Worm (Caenorhabditis elegans) whole organism, L4 larva: ENCODE results near the gene mel-11.

ENCODE experiments used
- R02D3.7 ChIP-seq: fragments of 150-350 bp; sonication (generic microtip); optimal IDR thresholded peaks from 3 replicates; lab custom pipeline; 2014; ENCODE audit warnings: missing biosample characterization, missing genetic modification characterization
- Y48G9A.11 ChIP-seq: fragments of 200-800 bp; sonication (Bioruptor generic); IDR thresholded peaks from 2 replicates; pipeline ENCODE4 v1.3.6; 2022; ENCODE audit warnings: missing genetic modification reagents, missing genetic modification characterization, missing compliant biosample characterization
- ZK546.5 ChIP-seq, 2 experiments: sonication (generic microtip); optimal IDR thresholded peaks; 2 replicates each; lab custom pipeline; 2017; ENCODE audit warnings: missing biosample characterization in 2 of 2, missing genetic modification characterization in 2 of 2
- ceh-28 ChIP-seq: fragments of 150-350 bp; optimal IDR thresholded peaks from 2 replicates; lab custom pipeline; 2014; ENCODE audit warnings: missing biosample characterization, missing genetic modification reagents, missing genetic modification characterization
- cey-2 ChIP-seq: sonication (generic microtip); optimal IDR thresholded peaks from 3 replicates; lab custom pipeline; 2017; ENCODE audit warnings: missing genetic modification characterization, mild to moderate bottlenecking, missing compliant biosample characterization, antibody characterized with exemption, borderline replicate concordance; ENCODE audit not compliant: insufficient read depth
- ctbp-1 ChIP-seq: fragments of 200-800 bp; sonication (Bioruptor generic); IDR thresholded peaks from 2 replicates; pipeline ENCODE4 v1.3.6; 2022; ENCODE audit warnings: missing genetic modification reagents, missing genetic modification characterization, missing compliant biosample characterization
- daf-16 ChIP-seq, 3 experiments: sonication (generic microtip); optimal IDR thresholded peaks; 2 replicates each; lab custom pipeline; 2016 to 2017; ENCODE audit warnings: missing genetic modification characterization in 3 of 3, missing genetic modification reagents in 3 of 3, mild to moderate bottlenecking in 2 of 3, missing compliant biosample characterization in 2 of 3, missing biosample characterization in 1 of 3, moderate library complexity in 1 of 3
- daf-19 ChIP-seq: fragments of 200-800 bp; sonication (Bioruptor generic); conservative IDR thresholded peaks from 2 replicates; pipeline ENCODE4 v1.3.6; 2022; ENCODE audit warnings: missing genetic modification characterization, missing compliant biosample characterization
- daf-8 ChIP-seq: fragments of 200-800 bp; sonication (Bioruptor generic); IDR thresholded peaks from 2 replicates; pipeline ENCODE4 v1.3.6; 2022; ENCODE audit warnings: missing genetic modification characterization, missing compliant biosample characterization
- duxl-1 ChIP-seq: sonication (generic microtip); optimal IDR thresholded peaks from 2 replicates; lab custom pipeline; 2016; ENCODE audit warnings: mild to moderate bottlenecking, missing genetic modification characterization, moderate library complexity, missing compliant biosample characterization; ENCODE audit not compliant: poor library complexity
- mes-2 ChIP-seq: sonication (generic microtip); optimal IDR thresholded peaks from 2 replicates; lab custom pipeline; 2016; ENCODE audit warnings: missing genotype, mild to moderate bottlenecking, missing genetic modification characterization, missing compliant biosample characterization; ENCODE audit not compliant: poor library complexity, severe bottlenecking
- nhr-111 ChIP-seq: fragments of 200-800 bp; sonication (Bioruptor generic); optimal IDR thresholded peaks from 2 replicates; lab custom pipeline; 2018; ENCODE audit warnings: mild to moderate bottlenecking, missing genetic modification characterization, missing compliant biosample characterization
- nhr-42 ChIP-seq: fragments of 200-800 bp; sonication (Bioruptor generic); IDR thresholded peaks from 2 replicates; pipeline ENCODE4 v1.3.6; 2022; ENCODE audit warnings: missing genetic modification characterization, missing compliant biosample characterization
- nhr-48 ChIP-seq: sonication (generic microtip); optimal IDR thresholded peaks from 2 replicates; lab custom pipeline; 2016; ENCODE audit warnings: mild to moderate bottlenecking, missing genetic modification characterization, missing compliant biosample characterization
- nhr-77 ChIP-seq: fragments of 150-350 bp; optimal IDR thresholded peaks from 2 replicates; lab custom pipeline; 2014; ENCODE audit warnings: missing biosample characterization, missing genetic modification characterization
- pqm-1 ChIP-seq: sonication (generic microtip); optimal IDR thresholded peaks from 2 replicates; lab custom pipeline; 2017; ENCODE audit warnings: missing biosample characterization, missing genetic modification characterization
- sdz-12 ChIP-seq: fragments of 200-800 bp; sonication (Bioruptor generic); optimal IDR thresholded peaks from 2 replicates; lab custom pipeline; 2018; ENCODE audit warnings: mild to moderate bottlenecking, missing genetic modification characterization, missing compliant biosample characterization
- snpc-1.2 ChIP-seq: fragments of 200-800 bp; sonication (Bioruptor generic); IDR thresholded peaks from 2 replicates; pipeline ENCODE4 v1.3.6; 2022; ENCODE audit warnings: missing genetic modification reagents, missing genetic modification characterization, missing compliant biosample characterization
- tra-1 ChIP-seq: fragments of 200-800 bp; sonication (Bioruptor generic); IDR thresholded peaks from 2 replicates; pipeline ENCODE4 v1.3.6; 2022; ENCODE audit warnings: missing genetic modification reagents, missing genetic modification characterization, missing compliant biosample characterization
- ztf-7 ChIP-seq: fragments of 150-350 bp; optimal IDR thresholded peaks from 2 replicates; lab custom pipeline; 2014; ENCODE audit warnings: missing biosample characterization, missing genetic modification characterization

The mel-11 gene

ce11 chrII:9416381-9417276 lies 58.3 kb downstream of the mel-11 start, which contains the start of the genes gss-1 and chch-3 (continued):
- TF ChIP-seq Y48G9A.11 (GFP tag; lab: Robert Waterston, UW) (no peak), nhr-77 (tag; lab: Kevin White, UChicago) (peak; percentile 64), ztf-7 (tag; lab: Kevin White, UChicago) (no peak), ctbp-1 (GFP tag; lab: Robert Waterston, UW) (no peak), tra-1 (GFP tag; lab: Robert Waterston, UW) (no peak), ceh-28 (no peak)
- TF ChIP-seq, all 104 proteins: peak for 22

ce11 chrII:9418065-9418567 lies 59.8 kb downstream of the mel-11 start, which contains the start of the genes M176.4 and M176.16:
Gene M176.4, plus strand, starts transcription at chrII:9418365.
Gene M176.16, plus strand, starts transcription at chrII:9418517.
- no peak for TF ChIP-seq nhr-48 (tag; lab: Kevin White, UChicago)
- TF ChIP-seq daf-16 (GFP tag; optimal IDR thresholded peaks at IDR 0.05; lab: Kevin White, UChicago): no peak
- peak; percentile 40 for TF ChIP-seq daf-16 (tag; optimal IDR thresholded peaks at IDR 0.05; lab: Kevin White, UChicago)
- no peak for TF ChIP-seq cey-2 (tag; lab: Kevin White, UChicago)
- peak; percentile 30 for TF ChIP-seq pqm-1
- TF ChIP-seq duxl-1 (tag; lab: Kevin White, UChicago): no peak
- TF ChIP-seq ZK546.5 (tag; optimal IDR thresholded peaks at IDR 0.05; lab: Kevin White, UChicago): no peak
- no peak for TF ChIP-seq snpc-1.2
- no peak for TF ChIP-seq nhr-42 (GFP tag; lab: Robert Waterston, UW)
- TF ChIP-seq nhr-77 (tag; lab: Kevin White, UChicago): peak; percentile 7
- no peak for TF ChIP-seq nhr-111 (GFP tag; lab: Kevin White, UChicago)
- TF ChIP-seq tra-1 (GFP tag; lab: Robert Waterston, UW): no peak
- no peak for TF ChIP-seq R02D3.7 (tag; lab: Kevin White, UChicago)
- TF ChIP-seq daf-8: no peak
- TF ChIP-seq daf-19 (GFP tag; lab: Robert Waterston, UW): no peak
- TF ChIP-seq mes-2 (tag; lab: Kevin White, UChicago): peak; percentile 18
- TF ChIP-seq sdz-12 (GFP tag; lab: Kevin White, UChicago): no peak
